Fruit fly (Drosophila melanogaster): ENCODE measurements around the gene CG3862.

CG3862 gene

dm6 chr2L:855052-855547 lies 29.4 kb upstream of the CG3862 start, which contains the start of gene CG13949 (continued):
- peak; percentile 63 for TF ChIP-seq esn (GFP tag; optimal IDR thresholded peaks at IDR 0.05)
- TF ChIP-seq CG3919 (GFP tag; optimal IDR thresholded peaks at IDR 0.05) = peak; percentile 41
- no peak for TF ChIP-seq CG10669 (GFP tag; optimal IDR thresholded peaks at IDR 0.05)
- TF ChIP-seq salr (GFP tag; optimal IDR thresholded peaks at IDR 0.05) = no peak
- peak; percentile 58 for TF ChIP-seq Sox14 (GFP tag; optimal IDR thresholded peaks at IDR 0.05)
- no peak for TF ChIP-seq Lpt (GFP tag; optimal IDR thresholded peaks at IDR 0.05)
- TF ChIP-seq CG15336 (GFP tag; IDR thresholded peaks at IDR 0.05) = peak; percentile 49
- peak; percentile 46 for TF ChIP-seq CG31627 (GFP tag; optimal IDR thresholded peaks at IDR 0.05)
- TF ChIP-seq CG11762 (GFP tag; optimal IDR thresholded peaks at IDR 0.05; ENCODE audit: insufficient read depth) = no peak
- TF ChIP-seq topi (GFP tag; optimal IDR thresholded peaks at IDR 0.05) = peak; percentile 34
- no peak for TF ChIP-seq CG6854 (GFP tag; optimal IDR thresholded peaks at IDR 0.05)

dm6 chr2L:852647-853111 lies 27.0 kb upstream of the CG3862 start, which contains the start of the genes CG4291 and kraken:
Gene CG4291, minus strand, starts transcription at chr2L:852730.
Gene kraken, plus strand, starts transcription at chr2L:852768.
- peak; percentile 20 for TF ChIP-seq Smox (GFP tag; optimal IDR thresholded peaks at IDR 0.05)
- 0 out of 2 replicates have a peak, but pooled peaks have one; percentile 8 for TF ChIP-seq CG11294 (GFP tag; IDR thresholded peaks at IDR 0.05)
- TF ChIP-seq net (GFP tag; optimal IDR thresholded peaks at IDR 0.05) = no peak
- no peak for TF ChIP-seq CG6276 (GFP tag; optimal IDR thresholded peaks at IDR 0.05)
- TF ChIP-seq CG4318 (GFP tag; optimal IDR thresholded peaks at IDR 0.05) = no peak
- peak; percentile 20 for TF ChIP-seq pdm3 (GFP tag; optimal IDR thresholded peaks at IDR 0.05)
- TF ChIP-seq acj6 (GFP tag; optimal IDR thresholded peaks at IDR 0.05) = peak; percentile 3
- no peak for TF ChIP-seq CG6808 (GFP tag; optimal IDR thresholded peaks at IDR 0.05)
- TF ChIP-seq svp (GFP tag) = peak; percentile 83
- TF ChIP-seq spab (GFP tag; optimal IDR thresholded peaks at IDR 0.05) = no peak
- peak; percentile 16 for TF ChIP-seq Eip75B (GFP tag; optimal IDR thresholded peaks at IDR 0.05)
- TF ChIP-seq ss (GFP tag; optimal IDR thresholded peaks at IDR 0.05) = peak; percentile 3 to 22
- TF ChIP-seq Blimp-1 (GFP tag; optimal IDR thresholded peaks at IDR 0.05) = no peak
- TF ChIP-seq dsx (GFP tag; optimal IDR thresholded peaks at IDR 0.05; ENCODE audit: poor library complexity, severe bottlenecking) = no peak
- peak; percentile 45 for TF ChIP-seq Hr39 (GFP tag; optimal IDR thresholded peaks at IDR 0.05)
- peak; percentile 5 for TF ChIP-seq CG34406 (GFP tag; optimal IDR thresholded peaks at IDR 0.05)
- TF ChIP-seq esn (GFP tag; optimal IDR thresholded peaks at IDR 0.05) = peak; percentile 46
- peak; percentile 32 for TF ChIP-seq CG16779 (tag; optimal IDR thresholded peaks at IDR 0.05)
- TF ChIP-seq CG3032 (tag; optimal IDR thresholded peaks at IDR 0.05) = peak; percentile 18
- TF ChIP-seq achi (GFP tag; optimal IDR thresholded peaks at IDR 0.05) = peak; percentile 33
- no peak for TF ChIP-seq CG6792 (GFP tag; optimal IDR thresholded peaks at IDR 0.05)
- no peak for TF ChIP-seq CG10669 (GFP tag; optimal IDR thresholded peaks at IDR 0.05)
- TF ChIP-seq CG31627 (GFP tag; optimal IDR thresholded peaks at IDR 0.05) = peak; percentile 47
- no peak for TF ChIP-seq Sox102F (GFP tag; optimal IDR thresholded peaks at IDR 0.05)
- TF ChIP-seq Ets96B (tag; optimal IDR thresholded peaks at IDR 0.05) = no peak
- TF ChIP-seq salr (GFP tag; optimal IDR thresholded peaks at IDR 0.05) = no peak
- TF ChIP-seq CG15336 (GFP tag; IDR thresholded peaks at IDR 0.05) = peak; percentile 33; the same call in 1 of the 2 replicates
- TF ChIP-seq Lpt (GFP tag; optimal IDR thresholded peaks at IDR 0.05) = no peak
- peak; percentile 31 for TF ChIP-seq Hr4 (GFP tag; optimal IDR thresholded peaks at IDR 0.05)
- TF ChIP-seq CG8119 (GFP tag; IDR thresholded peaks at IDR 0.05) = no peak
- no peak for TF ChIP-seq Met (GFP tag; optimal IDR thresholded peaks at IDR 0.05)
- peak; percentile 54 for TF ChIP-seq topi (GFP tag; optimal IDR thresholded peaks at IDR 0.05)
- TF ChIP-seq CG10631 (GFP tag; optimal IDR thresholded peaks at IDR 0.05) = no peak
- no peak for TF ChIP-seq Ets21C (GFP tag; optimal IDR thresholded peaks at IDR 0.05)
- peak; percentile 46; the same call in 1 of the 3 replicates for TF ChIP-seq CG6163 (GFP tag; IDR thresholded peaks at IDR 0.05)
- TF ChIP-seq CG32006 (GFP tag; optimal IDR thresholded peaks at IDR 0.05) = peak; percentile 13
- no peak for TF ChIP-seq CG8632 (GFP tag; optimal IDR thresholded peaks at IDR 0.05)
- TF ChIP-seq fkh (GFP tag; optimal IDR thresholded peaks at IDR 0.05) = peak; percentile 90
- no peak for TF ChIP-seq CG11902 (GFP tag; optimal IDR thresholded peaks at IDR 0.05)
- TF ChIP-seq CG8319 (GFP tag; optimal IDR thresholded peaks at IDR 0.05) = no peak
- no peak for TF ChIP-seq fd59A (GFP tag; optimal IDR thresholded peaks at IDR 0.05)
- peak; percentile 69 for TF ChIP-seq Eip78C (GFP tag)
- peak; percentile 54 for TF ChIP-seq CG3919 (GFP tag; optimal IDR thresholded peaks at IDR 0.05)
- TF ChIP-seq CG11762 (GFP tag; optimal IDR thresholded peaks at IDR 0.05; ENCODE audit: insufficient read depth) = no peak
- TF ChIP-seq OdsH (GFP tag; optimal IDR thresholded peaks at IDR 0.05) = peak; percentile 11
- TF ChIP-seq Sox14 (GFP tag; optimal IDR thresholded peaks at IDR 0.05) = peak; percentile 58

All from whole organism, prepupa.